Fruit fly (Drosophila melanogaster): ENCODE results near the gene sd.

The sd gene

dm6 chrX:15802880-15803650, 1.1 kb upstream of the sd start (continued):
- TF ChIP-seq amos (GFP tag; IDR thresholded peaks at IDR 0.05; ENCODE audit: partially characterized antibody) (peak; percentile 86; the same call in 1 of the 2 replicates), CG32532 (GFP tag; IDR thresholded peaks at IDR 0.05) (no peak), Oli (tag; optimal IDR thresholded peaks at IDR 0.05) (no peak), HmgD (GFP tag; optimal IDR thresholded peaks at IDR 0.05) (no peak), CHES-1-like (GFP tag; optimal IDR thresholded peaks at IDR 0.05) (no peak), corto (GFP tag; optimal IDR thresholded peaks at IDR 0.05) (no peak), CG15073 (GFP tag; optimal IDR thresholded peaks at IDR 0.05) (no peak), trem (tag; optimal IDR thresholded peaks at IDR 0.05) (peak; percentile 11), Vsx1 (GFP tag; optimal IDR thresholded peaks at IDR 0.05) (no peak), Spps (tag; optimal IDR thresholded peaks at IDR 0.05) (no peak), CG17385 (GFP tag; optimal IDR thresholded peaks at IDR 0.05) (peak; percentile 36), Trl (optimal IDR thresholded peaks at IDR 0.05) (no peak), Trl (GFP tag; optimal IDR thresholded peaks at IDR 0.05) (no peak), CG12391 (tag; optimal IDR thresholded peaks at IDR 0.05) (peak; percentile 34), ewg (GFP tag; optimal IDR thresholded peaks at IDR 0.05) (no peak), HLH3B (GFP tag; IDR thresholded peaks at IDR 0.05) (no peak), lov (optimal IDR thresholded peaks at IDR 0.05) (no peak), lov (GFP tag; IDR thresholded peaks at IDR 0.05) (no peak), CG12155 (GFP tag; optimal IDR thresholded peaks at IDR 0.05) (no peak), ci (GFP tag; IDR thresholded peaks at IDR 0.05) (no peak; the same call in 2 of the 3 replicates), schlank (tag; optimal IDR thresholded peaks at IDR 0.05) (no peak), CG7357 (GFP tag; IDR thresholded peaks at IDR 0.05) (peak; percentile 76), ase (GFP tag; IDR thresholded peaks at IDR 0.05) (no peak), gcm2 (GFP tag; optimal IDR thresholded peaks at IDR 0.05) (no peak), Awh (GFP tag; IDR thresholded peaks at IDR 0.05) (no peak), mld (GFP tag; IDR thresholded peaks at IDR 0.05; ENCODE audit: partially characterized antibody) (0 out of 3 replicates have a peak, but pooled peaks have one; percentile 37), Bdp1 (GFP tag; optimal IDR thresholded peaks at IDR 0.05) (no peak), rib (GFP tag; IDR thresholded peaks at IDR 0.05) (no peak), mam (GFP tag; optimal IDR thresholded peaks at IDR 0.05) (peak; percentile 15), ap (GFP tag; IDR thresholded peaks at IDR 0.05) (no peak), Fer3 (tag; optimal IDR thresholded peaks at IDR 0.05) (peak; percentile 7), chm (GFP tag; IDR thresholded peaks at IDR 0.05) (no peak), Hr3 (GFP tag; optimal IDR thresholded peaks at IDR 0.05) (peak; percentile 25), CG2116 (GFP tag; optimal IDR thresholded peaks at IDR 0.05) (peak; percentile 36), GATAe (GFP tag; conservative IDR thresholded peaks at IDR 0.05) (no peak), jumu (GFP tag; optimal IDR thresholded peaks at IDR 0.05) (no peak), MESR4 (GFP tag; optimal IDR thresholded peaks at IDR 0.05) (peak; percentile 22), kni (GFP tag; optimal IDR thresholded peaks at IDR 0.05) (no peak), CG1603 (tag; optimal IDR thresholded peaks at IDR 0.05) (peak; percentile 30), scrt (GFP tag; optimal IDR thresholded peaks at IDR 0.05) (peak; percentile 14), Camta (GFP tag; optimal IDR thresholded peaks at IDR 0.05) (no peak), Scr (GFP tag; IDR thresholded peaks at IDR 0.05; ENCODE audit: partially characterized antibody) (peak; percentile 81), grn (GFP tag; optimal IDR thresholded peaks at IDR 0.05) (no peak), ash1 (GFP tag; optimal IDR thresholded peaks at IDR 0.05) (no peak), Hr39 (optimal IDR thresholded peaks at IDR 0.05) (no peak), CG7839 (tag; optimal IDR thresholded peaks at IDR 0.05) (peak; percentile 18), row (GFP tag; IDR thresholded peaks at IDR 0.05) (peak; percentile 66), Atf3 (GFP tag; optimal IDR thresholded peaks at IDR 0.05) (no peak), CG9727 (GFP tag; optimal IDR thresholded peaks at IDR 0.05) (no peak), emc (GFP tag; optimal IDR thresholded peaks at IDR 0.05) (no peak), Neu2 (GFP tag; optimal IDR thresholded peaks at IDR 0.05; ENCODE audit: borderline replicate concordance) (no peak)
